Fruit fly (Drosophila melanogaster): ENCODE measurements around the gene CG4766.

CG4766 gene

dm6 chrX:6031692-6032091, 31.1 kb upstream of the CG4766 start (continued):
- TF ChIP-seq CG31388 (GFP tag; optimal IDR thresholded peaks at IDR 0.05) = peak; percentile 25
- peak; percentile 64 for TF ChIP-seq Atf3 (GFP tag; optimal IDR thresholded peaks at IDR 0.05)
- no peak for TF ChIP-seq NFAT (GFP tag; IDR thresholded peaks at IDR 0.05)
- TF ChIP-seq Dip2 (GFP tag; IDR thresholded peaks at IDR 0.05) = no peak
- TF ChIP-seq CG10565 (GFP tag; optimal IDR thresholded peaks at IDR 0.05) = no peak
- TF ChIP-seq ranshi (GFP tag; IDR thresholded peaks at IDR 0.05) = peak; percentile 76
- no peak for TF ChIP-seq tna (GFP tag; IDR thresholded peaks at IDR 0.05; ENCODE audit: partially characterized antibody)
- TF ChIP-seq jumu (GFP tag; optimal IDR thresholded peaks at IDR 0.05) = peak; percentile 74
- TF ChIP-seq CG4707 (GFP tag; optimal IDR thresholded peaks at IDR 0.05) = peak; percentile 36
- no peak for TF ChIP-seq CG13287 (GFP tag; IDR thresholded peaks at IDR 0.05; ENCODE audit: partially characterized antibody)
- TF ChIP-seq Poxn (GFP tag; IDR thresholded peaks at IDR 0.05) = no peak
- peak; percentile 78 for TF ChIP-seq CG6689 (GFP tag; IDR thresholded peaks at IDR 0.05)
- TF ChIP-seq mld (GFP tag; IDR thresholded peaks at IDR 0.05; ENCODE audit: partially characterized antibody) = no peak
- TF ChIP-seq dimm (GFP tag; IDR thresholded peaks at IDR 0.05) = peak; percentile 50; the same call in 1 of the 2 replicates
- TF ChIP-seq Dad (GFP tag; optimal IDR thresholded peaks at IDR 0.05) = peak; percentile 52
- peak; percentile 80 for TF ChIP-seq CG4404 (GFP tag; IDR thresholded peaks at IDR 0.05)
- TF ChIP-seq Jarid2 (GFP tag; optimal IDR thresholded peaks at IDR 0.05) = peak; percentile 49
- peak; percentile 68 for TF ChIP-seq her (GFP tag; optimal IDR thresholded peaks at IDR 0.05)
- no peak for TF ChIP-seq lov (optimal IDR thresholded peaks at IDR 0.05)
- peak; percentile 77; the same call in 2 of the 3 replicates for TF ChIP-seq lov (GFP tag; IDR thresholded peaks at IDR 0.05)
- peak; percentile 50 for TF ChIP-seq CG10431 (GFP tag; optimal IDR thresholded peaks at IDR 0.05)
- TF ChIP-seq NC2β (GFP tag; optimal IDR thresholded peaks at IDR 0.05) = peak; percentile 74
- TF ChIP-seq gcm2 (GFP tag; optimal IDR thresholded peaks at IDR 0.05) = peak; percentile 52
- peak; percentile 55 for TF ChIP-seq NK7.1 (GFP tag; optimal IDR thresholded peaks at IDR 0.05)
- peak; percentile 69 for TF ChIP-seq CG12659 (GFP tag; optimal IDR thresholded peaks at IDR 0.05)
- TF ChIP-seq fd3F (GFP tag; optimal IDR thresholded peaks at IDR 0.05) = peak; percentile 33
- peak; percentile 84 for TF ChIP-seq ara (GFP tag; IDR thresholded peaks at IDR 0.05)
- no peak for TF ChIP-seq Drgx (GFP tag; IDR thresholded peaks at IDR 0.05)
- 0 out of 2 replicates have a peak, but pooled peaks have one; percentile 19 for TF ChIP-seq klu (GFP tag; IDR thresholded peaks at IDR 0.05)
- peak; percentile 72 for TF ChIP-seq jing (GFP tag; optimal IDR thresholded peaks at IDR 0.05)
- TF ChIP-seq Ssrp (tag; optimal IDR thresholded peaks at IDR 0.05) = peak; percentile 75
- peak; percentile 76 for TF ChIP-seq pum (GFP tag; optimal IDR thresholded peaks at IDR 0.05)
- TF ChIP-seq disco-r (GFP tag; optimal IDR thresholded peaks at IDR 0.05) = peak; percentile 61
- peak; percentile 77 for TF ChIP-seq CG5245 (GFP tag; optimal IDR thresholded peaks at IDR 0.05)
- TF ChIP-seq grn (GFP tag; optimal IDR thresholded peaks at IDR 0.05) = no peak
- peak; percentile 82 for TF ChIP-seq CG6813 (GFP tag; optimal IDR thresholded peaks at IDR 0.05)
- TF ChIP-seq CG7271 (tag; optimal IDR thresholded peaks at IDR 0.05) = no peak
- peak; percentile 51 for TF ChIP-seq CG31224 (GFP tag; IDR thresholded peaks at IDR 0.05)
- peak; percentile 82; the same call in 2 of the 3 replicates for TF ChIP-seq CG34422 (GFP tag; IDR thresholded peaks at IDR 0.05)
- TF ChIP-seq aop (GFP tag; IDR thresholded peaks at IDR 0.05) = 0 out of 2 replicates have a peak, but pooled peaks have one; percentile 23
- TF ChIP-seq Dref (GFP tag; IDR thresholded peaks at IDR 0.05) = no peak
- TF ChIP-seq Hr78 (GFP tag; optimal IDR thresholded peaks at IDR 0.05) = peak in 1 of 2 experiments; percentile 33
- peak; percentile 82 for TF ChIP-seq CG4424 (GFP tag; optimal IDR thresholded peaks at IDR 0.05)
- TF ChIP-seq az2 (GFP tag; optimal IDR thresholded peaks at IDR 0.05) = peak; percentile 82
- peak; percentile 63 for TF ChIP-seq ac (GFP tag; optimal IDR thresholded peaks at IDR 0.05)
- TF ChIP-seq dan (GFP tag; IDR thresholded peaks at IDR 0.05) = peak; percentile 24; the same call in 1 of the 2 replicates
- TF ChIP-seq CG6791 (GFP tag; IDR thresholded peaks at IDR 0.05; ENCODE audit: partially characterized antibody) = no peak
- no peak for TF ChIP-seq tll (GFP tag; optimal IDR thresholded peaks at IDR 0.05)
- TF ChIP-seq HLH3B (GFP tag; IDR thresholded peaks at IDR 0.05) = peak; percentile 85
- TF ChIP-seq CG1603 (tag; optimal IDR thresholded peaks at IDR 0.05) = peak; percentile 90
- TF ChIP-seq CoRest (tag; optimal IDR thresholded peaks at IDR 0.05) = peak; percentile 85

Data from whole organism, embryonic.